Worm (Caenorhabditis elegans): ENCODE measurements around the gene ncs-5.

Gene ncs-5

ce11 chrV:18821569-18821968 is 2.0 kb downstream of the ncs-5 start:
- TF ChIP-seq fkh-10 (GFP tag; optimal IDR thresholded peaks at IDR 0.05): peak; percentile 91
- TF ChIP-seq nhr-85 (tag): peak; percentile 32
- TF ChIP-seq nhr-28 (tag; optimal IDR thresholded peaks at IDR 0.05): no peak
- TF ChIP-seq elt-3 (tag; optimal IDR thresholded peaks at IDR 0.05): no peak
- peak; percentile 45 for TF ChIP-seq lin-14 (GFP tag; optimal IDR thresholded peaks at IDR 0.05)

ce11 chrV:18826445-18826844 is 6.9 kb downstream of the ncs-5 start:
- TF ChIP-seq lin-14 (GFP tag; optimal IDR thresholded peaks at IDR 0.05) (peak; percentile 37), lin-39 (tag; optimal IDR thresholded peaks at IDR 0.05) (no peak), elt-2 (tag; optimal IDR thresholded peaks at IDR 0.05) (peak; percentile 82), snu-23 (GFP tag; optimal IDR thresholded peaks at IDR 0.05) (peak; percentile 1), ceh-8 (GFP tag; optimal IDR thresholded peaks at IDR 0.05) (no peak), C04F5.9 (tag; optimal IDR thresholded peaks at IDR 0.05) (no peak), ets-5 (GFP tag; IDR thresholded peaks at IDR 0.05) (no peak), ceh-90 (tag; optimal IDR thresholded peaks at IDR 0.05) (no peak)

ce11 chrV:18827374-18827773 is 7.8 kb downstream of the ncs-5 start:
- TF ChIP-seq C04F5.9 (tag; optimal IDR thresholded peaks at IDR 0.05): no peak
- TF ChIP-seq ceh-8 (GFP tag; optimal IDR thresholded peaks at IDR 0.05): no peak
- TF ChIP-seq lin-13 (GFP tag; optimal IDR thresholded peaks at IDR 0.05): no peak
- TF ChIP-seq ets-5 (GFP tag; IDR thresholded peaks at IDR 0.05): no peak
- TF ChIP-seq ztf-4 (tag; optimal IDR thresholded peaks at IDR 0.05): no peak
- peak; percentile 93 for TF ChIP-seq hlh-4 (tag; optimal IDR thresholded peaks at IDR 0.05)
- TF ChIP-seq fkh-8 (tag; optimal IDR thresholded peaks at IDR 0.05): peak; percentile 18
- TF ChIP-seq lin-39 (tag; optimal IDR thresholded peaks at IDR 0.05): no peak

- TF ChIP-seq blmp-1 (tag; optimal IDR thresholded peaks at IDR 0.05) (no peak), elt-3 (tag; optimal IDR thresholded peaks at IDR 0.05) (no peak), nhr-77 (tag; optimal IDR thresholded peaks at IDR 0.05) (no peak), snpc-4 (tag; optimal IDR thresholded peaks at IDR 0.05) (no peak), xbp-1 (tag; optimal IDR thresholded peaks at IDR 0.05) (no peak), grh-1 (GFP tag; IDR thresholded peaks at IDR 0.05) (no peak), nhr-19 (GFP tag; conservative IDR thresholded peaks at IDR 0.05) (no peak)
Observed at ce11 chrV:18837125-18837524, 17.6 kb downstream of the ncs-5 start, which contains the start of gene cyp-33D3. Gene cyp-33D3, minus strand, starts transcription at chrV:18837225.

- TF ChIP-seq hlh-4 (tag; optimal IDR thresholded peaks at IDR 0.05) (no peak), lsy-2 (tag; optimal IDR thresholded peaks at IDR 0.05) (peak in 1 of 2 experiments; percentile 5), skn-1 (tag; optimal IDR thresholded peaks at IDR 0.05) (peak; percentile 15), efl-1 (optimal IDR thresholded peaks at IDR 0.05) (peak; percentile 21 to 23), efl-1 (GFP tag; optimal IDR thresholded peaks at IDR 0.05 in 1 of 2) (peak in 1 of 2 experiments; percentile 41), tlp-1 (tag; optimal IDR thresholded peaks at IDR 0.05) (no peak), ceh-82 (tag; optimal IDR thresholded peaks at IDR 0.05) (no peak), ama-1 (optimal IDR thresholded peaks at IDR 0.05) (no peak), unc-98 (GFP tag; IDR thresholded peaks at IDR 0.05) (no peak), aha-1 (tag; optimal IDR thresholded peaks at IDR 0.05) (no peak), snu-23 (GFP tag; optimal IDR thresholded peaks at IDR 0.05) (peak; percentile 48), jun-1 (tag; optimal IDR thresholded peaks at IDR 0.05) (no peak), ceh-8 (GFP tag; optimal IDR thresholded peaks at IDR 0.05) (no peak), lin-35 (GFP tag; optimal IDR thresholded peaks at IDR 0.05) (peak in 1 of 2 experiments; percentile 53), egl-13 (tag; optimal IDR thresholded peaks at IDR 0.05) (no peak), mep-1 (tag; optimal IDR thresholded peaks at IDR 0.05) (peak; percentile 29), C16A3.4 (tag; optimal IDR thresholded peaks at IDR 0.05) (no peak), nhr-90 (tag; optimal IDR thresholded peaks at IDR 0.05; ENCODE audit: poor library complexity) (peak; percentile 39), nhr-84 (tag; optimal IDR thresholded peaks at IDR 0.05) (no peak), hpl-2 (GFP tag; optimal IDR thresholded peaks at IDR 0.05) (no peak), tbx-2 (tag; optimal IDR thresholded peaks at IDR 0.05) (no peak), fkh-8 (tag; optimal IDR thresholded peaks at IDR 0.05) (no peak), isw-1 (GFP tag; IDR thresholded peaks at IDR 0.05) (no peak), nhr-71 (tag; optimal IDR thresholded peaks at IDR 0.05) (no peak), ztf-4 (tag; optimal IDR thresholded peaks at IDR 0.05) (no peak), mdl-1 (tag; optimal IDR thresholded peaks at IDR 0.05) (no peak), unc-30 (tag; optimal IDR thresholded peaks at IDR 0.05) (no peak), dsc-1 (tag; optimal IDR thresholded peaks at IDR 0.05) (no peak), snpc-4 (tag; optimal IDR thresholded peaks at IDR 0.05) (no peak), nhr-19 (GFP tag; conservative IDR thresholded peaks at IDR 0.05) (peak; percentile 41)
Observed at ce11 chrV:18838799-18839354, 19.3 kb downstream of the ncs-5 start, which contains the start of gene nhr-65. Gene nhr-65, plus strand, starts transcription at chrV:18839304.

All from whole organism, L1 larva.